Worm (Caenorhabditis elegans) whole organism, late embryonic: ENCODE results near the gene Y38C1AA.1.
A peak's percentile ranks its signal among the peaks of the same experiment; 100 is the strongest.

ENCODE experiments used
- K02D7.2 ChIP-seq: sonication (generic microtip); optimal IDR thresholded peaks from 2 replicates; lab custom pipeline; 2017; ENCODE audit warnings: mild to moderate bottlenecking, missing genetic modification characterization, missing compliant biosample characterization
- K09A11.1 ChIP-seq: sonication (generic microtip); optimal IDR thresholded peaks from 2 replicates; lab custom pipeline; 2017; ENCODE audit warnings: antibody characterized with exemption, mild to moderate bottlenecking, missing genetic modification characterization, missing compliant biosample characterization; ENCODE audit not compliant: insufficient read depth
- T23F11.4 ChIP-seq: fragments of 200-800 bp; sonication (Bioruptor generic); optimal IDR thresholded peaks from 2 replicates; lab custom pipeline; 2018; ENCODE audit warnings: mild to moderate bottlenecking, missing genetic modification characterization, missing compliant biosample characterization
- ama-1 ChIP-seq: fragments of 150-350 bp; optimal IDR thresholded peaks from 2 replicates; lab custom pipeline; 2014
- ceh-19 ChIP-seq: fragments of 200-800 bp; sonication (Bioruptor generic); optimal IDR thresholded peaks from 2 replicates; lab custom pipeline; 2018; ENCODE audit warnings: mild to moderate bottlenecking, missing genetic modification characterization, missing compliant biosample characterization
- ceh-22 ChIP-seq: sonication (generic microtip); optimal IDR thresholded peaks from 2 replicates; lab custom pipeline; 2017; ENCODE audit warnings: missing biosample characterization, missing genetic modification characterization
- ceh-30 ChIP-seq: fragments of 150-350 bp; optimal IDR thresholded peaks from 2 replicates; lab custom pipeline; 2014; ENCODE audit warnings: missing biosample characterization, missing genetic modification characterization
- ceh-31 ChIP-seq: sonication (generic microtip); optimal IDR thresholded peaks from 2 replicates; lab custom pipeline; 2016; ENCODE audit warnings: missing genetic modification characterization, missing compliant biosample characterization
- ceh-34 ChIP-seq: sonication (generic microtip); optimal IDR thresholded peaks from 2 replicates; lab custom pipeline; 2016; ENCODE audit warnings: mild to moderate bottlenecking, missing genetic modification characterization, missing compliant biosample characterization
- ceh-45 ChIP-seq: fragments of 200-800 bp; sonication (Bioruptor generic); IDR thresholded peaks from 2 replicates; pipeline ENCODE4 v1.3.6; 2022; ENCODE audit warnings: missing genetic modification reagents, missing genetic modification characterization, missing compliant biosample characterization
- ceh-48 ChIP-seq: sonication (generic microtip); optimal IDR thresholded peaks from 2 replicates; lab custom pipeline; 2016; ENCODE audit warnings: missing genetic modification characterization, inconsistent platforms, missing compliant biosample characterization
- ceh-6 ChIP-seq: fragments of 200-800 bp; sonication (Bioruptor generic); optimal IDR thresholded peaks from 2 replicates; lab custom pipeline; 2018; ENCODE audit warnings: mild to moderate bottlenecking, missing genetic modification characterization, missing compliant biosample characterization
- elt-2 ChIP-seq: sonication (generic microtip); optimal IDR thresholded peaks from 2 replicates; lab custom pipeline; 2016; ENCODE audit warnings: missing genetic modification reagents, missing genetic modification characterization, missing compliant biosample characterization
- ets-4 ChIP-seq: sonication (generic microtip); optimal IDR thresholded peaks from 2 replicates; lab custom pipeline; 2016; ENCODE audit warnings: missing genetic modification characterization, missing compliant biosample characterization
- eyg-1 ChIP-seq: sonication (generic microtip); optimal IDR thresholded peaks from 2 replicates; lab custom pipeline; 2016; ENCODE audit warnings: missing genotype, missing genetic modification characterization, missing compliant biosample characterization
- fax-1 ChIP-seq: sonication (generic microtip); optimal IDR thresholded peaks from 2 replicates; lab custom pipeline; 2016; ENCODE audit warnings: missing genotype, missing genetic modification characterization, missing compliant biosample characterization
- fkh-10 ChIP-seq: fragments of 150-350 bp; optimal IDR thresholded peaks from 2 replicates; lab custom pipeline; 2014; ENCODE audit warnings: missing biosample characterization, missing genetic modification reagents, missing genetic modification characterization
- fkh-6 ChIP-seq: sonication (generic microtip); optimal IDR thresholded peaks from 2 replicates; lab custom pipeline; 2016; ENCODE audit warnings: missing genetic modification characterization, missing compliant biosample characterization
- hlh-13 ChIP-seq: fragments of 200-800 bp; sonication (Bioruptor generic); optimal IDR thresholded peaks from 2 replicates; lab custom pipeline; 2018; ENCODE audit warnings: mild to moderate bottlenecking, missing genetic modification characterization, missing compliant biosample characterization
- hlh-8 ChIP-seq: sonication (generic microtip); optimal IDR thresholded peaks from 2 replicates; lab custom pipeline; 2016; ENCODE audit warnings: missing genotype, missing genetic modification characterization, missing compliant biosample characterization
- lim-6 ChIP-seq: sonication (generic microtip); optimal IDR thresholded peaks from 2 replicates; lab custom pipeline; 2016; ENCODE audit warnings: missing genetic modification characterization, missing compliant biosample characterization
- nfya-1 ChIP-seq: sonication (generic microtip); optimal IDR thresholded peaks from 2 replicates; lab custom pipeline; 2017; ENCODE audit warnings: missing genetic modification characterization, mild to moderate bottlenecking, missing compliant biosample characterization, antibody characterized with exemption, moderate library complexity
- nhr-11 ChIP-seq: fragments of 150-350 bp; optimal IDR thresholded peaks from 2 replicates; lab custom pipeline; 2014; ENCODE audit warnings: missing biosample characterization, missing genetic modification characterization
- odd-2 ChIP-seq: sonication (generic microtip); optimal IDR thresholded peaks from 2 replicates; lab custom pipeline; 2017; ENCODE audit warnings: antibody characterized with exemption, mild to moderate bottlenecking, missing genetic modification characterization, missing compliant biosample characterization
- pat-9 ChIP-seq: fragments of 200-800 bp; sonication (Bioruptor generic); optimal IDR thresholded peaks from 2 replicates; lab custom pipeline; 2018; ENCODE audit warnings: mild to moderate bottlenecking, missing genetic modification characterization, moderate library complexity, missing compliant biosample characterization
- pha-2 ChIP-seq: sonication (generic microtip); optimal IDR thresholded peaks from 2 replicates; lab custom pipeline; 2017; ENCODE audit warnings: mild to moderate bottlenecking, missing genetic modification characterization, missing compliant biosample characterization
- pha-4 ChIP-seq: fragments of 150-350 bp; optimal IDR thresholded peaks from 2 replicates; lab custom pipeline; 2018; ENCODE audit warnings: missing biosample characterization, missing genetic modification reagents, missing genetic modification characterization
- ref-2 ChIP-seq: sonication (generic microtip); optimal IDR thresholded peaks from 2 replicates; lab custom pipeline; 2016; ENCODE audit warnings: missing genetic modification characterization, missing compliant biosample characterization
- sox-2 ChIP-seq: fragments of 200-800 bp; sonication (Bioruptor generic); IDR thresholded peaks from 2 replicates; pipeline ENCODE4 v1.3.6; 2022; ENCODE audit warnings: missing genetic modification reagents, missing genetic modification characterization, missing compliant biosample characterization
- tbx-2 ChIP-seq: sonication (generic microtip); optimal IDR thresholded peaks from 2 replicates; lab custom pipeline; 2016; ENCODE audit warnings: missing genetic modification characterization, missing compliant biosample characterization
- unc-3 ChIP-seq, 2 experiments: fragments of 200-800 bp in 1 of 2; sonication (Bioruptor generic) in 1 of 2; sonication (generic microtip) in 1 of 2; conservative IDR thresholded peaks in 1 of 2; optimal IDR thresholded peaks in 1 of 2; 2 replicates each; pipeline versions ENCODE4 v1.3.6 to Lab custom; 2016 to 2022; ENCODE audit warnings: missing compliant biosample characterization in 2 of 2, missing genetic modification characterization in 2 of 2, missing genetic modification reagents in 1 of 2
- unc-55 ChIP-seq: sonication (generic microtip); optimal IDR thresholded peaks from 2 replicates; lab custom pipeline; 2017; ENCODE audit warnings: missing biosample characterization, missing genetic modification reagents, missing genetic modification characterization

Gene Y38C1AA.1

DNA sequence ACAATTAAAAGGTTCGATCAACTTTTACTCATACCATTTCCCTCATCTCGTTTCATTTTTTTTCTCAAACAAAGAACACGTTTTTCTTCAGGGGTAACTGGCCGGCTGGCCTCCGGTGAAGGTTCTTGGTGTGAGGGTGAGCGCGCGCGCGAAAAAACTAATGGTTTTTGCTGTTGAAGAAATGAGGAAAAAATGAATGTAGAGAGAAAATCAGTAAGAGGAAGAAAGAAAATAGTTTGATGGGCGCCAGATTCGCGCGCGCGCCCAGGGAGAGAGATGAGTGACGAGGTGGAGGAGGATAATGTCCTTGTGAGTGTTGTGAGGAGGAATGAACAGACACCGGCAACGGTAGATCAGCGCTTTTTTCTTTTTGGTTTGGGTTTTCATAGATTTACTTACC lies 36.9 kb upstream of the Y38C1AA.1 start:
- TF ChIP-seq elt-2 (no peak), hlh-13 (GFP tag; lab: Kevin White, UChicago) (no peak), fkh-6 (no peak), nfya-1 (no peak), ama-1 (lab: Kevin White, UChicago) (no peak), T23F11.4 (GFP tag; lab: Kevin White, UChicago) (no peak), fax-1 (tag; lab: Kevin White, UChicago) (no peak), unc-3 (GFP tag; conservative IDR thresholded peaks at IDR 0.05; lab: Robert Waterston, UW) (no peak), unc-3 (tag; optimal IDR thresholded peaks at IDR 0.05; lab: Kevin White, UChicago) (no peak), pha-4 (no peak), unc-55 (GFP tag; lab: Kevin White, UChicago) (no peak), ceh-22 (tag; lab: Kevin White, UChicago) (no peak), K02D7.2 (no peak), ceh-19 (GFP tag; lab: Kevin White, UChicago) (no peak), ceh-34 (no peak), fkh-10 (GFP tag; lab: Kevin White, UChicago) (no peak)

DNA sequence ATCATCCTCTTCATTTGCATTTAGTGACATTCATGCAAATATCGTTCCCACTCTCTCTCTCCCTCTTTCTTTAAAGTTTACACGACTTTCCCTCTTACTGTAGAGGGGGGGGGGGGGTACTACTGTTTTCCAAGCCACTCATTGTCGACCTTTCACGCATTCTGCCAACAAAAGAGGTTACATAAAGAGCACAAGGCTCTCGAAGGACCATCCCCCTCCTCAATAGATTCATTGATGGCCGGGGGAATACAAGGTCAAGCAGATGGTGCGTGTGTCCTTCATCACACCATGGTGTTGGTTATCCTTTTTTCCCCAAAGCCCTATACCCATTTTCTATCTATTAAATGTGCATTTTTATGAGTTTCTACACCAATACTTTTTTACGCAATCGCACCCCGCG lies 35.0 kb upstream of the Y38C1AA.1 start:
- peak; percentile 27 for TF ChIP-seq ref-2 (tag; lab: Kevin White, UChicago)
- no peak for TF ChIP-seq pha-2 (tag; lab: Kevin White, UChicago)
- TF ChIP-seq hlh-13 (GFP tag; lab: Kevin White, UChicago) = no peak
- peak; percentile 9 for TF ChIP-seq eyg-1 (tag; lab: Kevin White, UChicago)
- no peak for TF ChIP-seq hlh-8 (tag; lab: Kevin White, UChicago)
- TF ChIP-seq ama-1 (lab: Kevin White, UChicago) = no peak
- no peak for TF ChIP-seq fkh-10 (GFP tag; lab: Kevin White, UChicago)
- TF ChIP-seq nhr-11 (tag; lab: Kevin White, UChicago) = no peak
- no peak for TF ChIP-seq K09A11.1 (tag; lab: Kevin White, UChicago)
- TF ChIP-seq lim-6 = no peak
- peak; percentile 9 for TF ChIP-seq tbx-2
- TF ChIP-seq sox-2 (GFP tag; lab: Robert Waterston, UW) = peak; percentile 66

DNA sequence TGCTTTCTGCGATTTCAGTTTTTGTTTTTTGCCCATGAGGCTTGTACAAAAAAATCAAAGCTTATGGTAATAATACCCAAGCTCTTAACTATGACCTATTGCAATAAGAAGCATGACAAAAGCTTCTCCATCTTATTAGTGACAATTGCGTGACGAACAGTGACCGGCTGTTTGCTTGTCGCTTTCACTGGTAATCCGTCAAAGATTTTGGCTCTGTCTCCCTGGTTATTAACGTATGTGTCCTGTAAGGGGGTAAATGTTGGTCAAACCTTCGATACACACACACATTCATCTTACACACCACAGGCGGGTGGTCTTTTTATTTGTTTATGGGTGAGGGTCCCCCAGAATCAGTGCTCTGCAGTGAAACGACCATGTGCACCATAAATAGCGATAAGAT lies 33.9 kb upstream of the Y38C1AA.1 start:
- TF ChIP-seq ceh-48 (tag; lab: Kevin White, UChicago) (no peak), elt-2 (peak; percentile 62), ref-2 (tag; lab: Kevin White, UChicago) (peak; percentile 9), tbx-2 (peak; percentile 25), pat-9 (tag; lab: Kevin White, UChicago) (no peak), odd-2 (tag; lab: Kevin White, UChicago) (no peak), ceh-45 (GFP tag; lab: Robert Waterston, UW) (no peak)
- TF ChIP-seq, all 69 proteins: peak for 3

DNA sequence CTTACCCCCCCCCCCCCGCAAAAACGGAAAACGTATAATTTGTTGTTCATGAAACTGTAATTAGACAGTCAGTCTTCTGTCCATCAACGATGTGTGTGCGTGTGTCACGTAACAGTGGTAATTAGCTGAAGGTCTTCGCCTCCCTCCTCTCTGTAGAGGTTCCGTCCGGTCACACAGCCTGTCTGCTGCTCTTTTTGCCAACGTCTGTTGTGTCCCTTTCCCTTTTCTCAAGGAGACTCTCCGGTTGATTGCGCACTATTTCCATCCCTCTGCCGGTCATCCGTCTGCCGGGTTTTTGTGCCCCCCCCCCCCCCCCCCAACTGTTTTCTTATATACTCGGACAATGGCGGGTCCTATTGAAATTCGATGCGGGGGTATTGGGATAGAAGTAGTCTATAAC lies 32.3 kb upstream of the Y38C1AA.1 start:
- TF ChIP-seq tbx-2 (peak; percentile 44), sox-2 (GFP tag; lab: Robert Waterston, UW) (peak; percentile 53), unc-55 (GFP tag; lab: Kevin White, UChicago) (peak; percentile 29), eyg-1 (tag; lab: Kevin White, UChicago) (no peak), ceh-30 (tag; lab: Kevin White, UChicago) (no peak), ceh-31 (tag; lab: Kevin White, UChicago) (peak; percentile 71), ceh-19 (GFP tag; lab: Kevin White, UChicago) (peak; percentile 11)

DNA sequence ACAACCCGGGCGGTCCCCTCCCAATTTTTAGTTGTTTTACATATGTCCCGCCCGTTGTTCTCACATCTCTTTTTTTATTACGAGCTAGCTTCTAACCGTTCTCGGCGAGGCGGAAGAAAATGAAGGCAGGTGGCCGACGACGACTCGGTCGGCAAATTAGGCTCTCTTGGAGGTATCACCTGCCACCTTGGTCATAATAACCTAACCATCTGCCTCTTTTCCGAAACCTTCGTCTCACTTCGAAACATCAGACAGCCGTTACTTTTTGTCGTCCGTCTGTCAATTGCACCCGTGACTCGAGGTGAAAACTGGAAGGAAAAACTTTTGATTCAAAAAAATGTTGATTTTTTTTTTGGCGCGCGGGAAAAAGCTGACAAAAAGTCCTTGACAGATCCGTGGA lies 30.5 kb upstream of the Y38C1AA.1 start:
- TF ChIP-seq ceh-6 (no peak), ets-4 (no peak), ceh-31 (tag; lab: Kevin White, UChicago) (peak; percentile 29), ref-2 (tag; lab: Kevin White, UChicago) (no peak)
